Fruit fly (Drosophila melanogaster) S2 (cell line): Measurements from ENCODE around the gene CG7728.

ENCODE experiments used
- CG8478 ChIP-seq: fragments of >200 bp; optimal IDR thresholded peaks from 2 replicates; lab custom pipeline; 2018
- CTCF ChIP-seq, 2 experiments: fragments of >200 bp; optimal IDR thresholded peaks; 2 replicates each; lab custom pipeline; 2018

DNA sequence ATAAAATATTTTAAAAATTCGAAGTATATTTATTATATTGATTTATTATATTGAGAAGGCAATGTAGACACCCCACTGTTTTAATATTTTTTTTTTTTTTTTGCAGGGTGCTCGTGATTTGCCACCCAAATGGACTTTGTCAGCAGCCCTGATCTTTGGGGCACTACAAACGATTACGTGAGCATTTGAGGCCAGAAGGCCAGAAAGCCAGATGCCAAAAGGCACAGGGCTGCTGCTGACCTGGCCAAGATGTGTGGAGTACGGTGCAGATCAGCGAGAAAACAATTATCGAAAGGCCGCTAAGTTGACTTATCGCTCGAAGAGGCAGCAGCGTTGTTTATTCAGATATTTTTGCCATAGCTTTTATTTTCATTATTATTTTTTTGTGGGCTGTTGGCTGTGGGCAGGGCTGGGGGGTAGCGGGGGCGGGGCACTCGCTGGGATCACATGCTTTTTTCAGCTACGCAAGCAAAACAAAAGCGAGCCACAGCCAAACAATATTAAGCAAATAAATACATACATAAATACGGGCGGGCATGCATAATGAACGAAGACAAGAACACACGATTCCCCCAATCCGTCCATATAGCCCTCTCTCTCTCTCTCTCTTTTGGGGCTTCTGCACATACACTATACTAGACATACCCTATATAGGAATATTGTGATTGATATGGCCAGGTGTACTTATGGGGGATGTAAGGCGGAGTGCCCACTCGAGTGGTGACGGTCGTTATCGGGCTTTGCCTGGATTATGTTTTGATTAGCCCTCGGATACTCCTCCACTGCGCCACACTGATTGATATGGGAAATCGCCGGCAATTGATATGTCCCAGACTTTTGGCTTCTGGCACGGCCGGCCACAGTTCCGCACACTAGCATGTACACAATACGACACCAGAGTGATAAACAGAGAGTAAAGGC lies 12.8 kb upstream of the CG7728 start:
- TF ChIP-seq CG8478 = no peak
- no peak for TF ChIP-seq CTCF (optimal IDR thresholded peaks at IDR 0.05; lab: Kevin White, UChicago)
